Worm (Caenorhabditis elegans) whole organism, young adult: ENCODE measurements around the gene B0024.11.

Source experiments
- K12H6.12 ChIP-seq: fragments of 200-800 bp; sonication (Bioruptor generic); optimal IDR thresholded peaks from 2 replicates; lab custom pipeline; 2018; ENCODE audit warnings: mild to moderate bottlenecking, missing genetic modification characterization, missing compliant biosample characterization
- sptf-2 ChIP-seq: fragments of 200-800 bp; sonication (Bioruptor generic); optimal IDR thresholded peaks from 2 replicates; lab custom pipeline; 2018; ENCODE audit warnings: mild to moderate bottlenecking, missing genetic modification characterization, missing compliant biosample characterization
- ztf-18 ChIP-seq: sonication (generic microtip); optimal IDR thresholded peaks from 2 replicates; lab custom pipeline; 2016; ENCODE audit warnings: missing genotype, mild to moderate bottlenecking, missing genetic modification characterization, missing compliant biosample characterization

- TF ChIP-seq ztf-18 (tag; lab: Kevin White, UChicago) (no peak), K12H6.12 (tag; lab: Kevin White, UChicago) (no peak), sptf-2 (GFP tag; lab: Kevin White, UChicago) (no peak)
Measured at ce11 chrV:10281374-10281773, 38.0 kb downstream of the B0024.11 start, which contains the start of gene lys-2.
